Worm (Caenorhabditis elegans) whole organism, L3 larva: ENCODE results near the gene F47B7.5.

Source experiments
- aly-2 ChIP-seq: fragments of 150-350 bp; optimal IDR thresholded peaks from 2 replicates; lab custom pipeline; 2014; ENCODE audit warnings: missing biosample characterization, missing genetic modification characterization
- ama-1 ChIP-seq: fragments of 150-350 bp; optimal IDR thresholded peaks from 2 replicates; lab custom pipeline; 2018
- ceh-28 ChIP-seq: fragments of 150-350 bp; optimal IDR thresholded peaks from 2 replicates; lab custom pipeline; 2014; ENCODE audit warnings: missing biosample characterization, missing genetic modification reagents, missing genetic modification characterization
- mdl-1 ChIP-seq: fragments of 150-350 bp; optimal IDR thresholded peaks from 2 replicates; lab custom pipeline; 2014; ENCODE audit warnings: missing biosample characterization, missing genetic modification characterization

ce11 chrX:3766552-3766951 lies 2.1 kb downstream of the F47B7.5 start, which contains the start of gene F47B7.4:
- TF ChIP-seq ceh-28 (tag; lab: Kevin White, UChicago) (no peak), aly-2 (no peak), ama-1 (lab: Kevin White, UChicago) (no peak), mdl-1 (tag; lab: Kevin White, UChicago) (no peak)
